Worm (Caenorhabditis elegans): ENCODE data around the gene Y71H2AM.20.

- TF ChIP-seq flt-1 (GFP tag; IDR thresholded peaks at IDR 0.05) (no peak), ama-1 (optimal IDR thresholded peaks at IDR 0.05) (no peak), sea-1 (GFP tag; conservative IDR thresholded peaks at IDR 0.05) (no peak), tbx-11 (GFP tag; IDR thresholded peaks at IDR 0.05) (no peak), tra-4 (tag; optimal IDR thresholded peaks at IDR 0.05) (no peak), B0310.2 (tag; optimal IDR thresholded peaks at IDR 0.05) (no peak), hnd-1 (tag; optimal IDR thresholded peaks at IDR 0.05) (no peak), hmbx-1 (tag; optimal IDR thresholded peaks at IDR 0.05) (no peak), ets-7 (tag; optimal IDR thresholded peaks at IDR 0.05) (no peak), scrt-1 (GFP tag; IDR thresholded peaks at IDR 0.05) (no peak), ceh-36 (tag; optimal IDR thresholded peaks at IDR 0.05) (no peak), tbx-37 (GFP tag; conservative IDR thresholded peaks at IDR 0.05) (no peak), F13C5.2 (tag; optimal IDR thresholded peaks at IDR 0.05) (no peak)
Measured at ce11 chrIII:2787979-2788491, 2.3 kb upstream of the Y71H2AM.20 start, which contains the start of gene tbcc-1.
